Fruit fly (Drosophila melanogaster) whole organism, embryonic: ENCODE measurements around the gene bora.

Experiments
- Atf-2 ChIP-seq: fragments of 200-800 bp; sonication (Bioruptor generic); optimal IDR thresholded peaks from 2 replicates; lab custom pipeline; 2016; ENCODE audit warnings: missing biosample characterization, missing genetic modification characterization
- Awh ChIP-seq: fragments of 200-800 bp; sonication (Bioruptor generic); IDR thresholded peaks from 2 replicates; pipeline ENCODE4, ENCODE4 v1.3.6; 2022; ENCODE audit warnings: missing biosample characterization, missing genetic modification characterization
- Bgb ChIP-seq: fragments of 200-800 bp; sonication (Bioruptor generic); IDR thresholded peaks from 2 replicates; pipeline ENCODE4 v1.3.6; 2022; ENCODE audit warnings: missing biosample characterization, missing genetic modification characterization; ENCODE audit not compliant: partially characterized antibody
- Blimp-1 ChIP-seq: fragments of 200-800 bp; sonication (Bioruptor generic); optimal IDR thresholded peaks from 3 replicates; lab custom pipeline; 2018; ENCODE audit warnings: missing biosample characterization, missing genetic modification characterization, mild to moderate bottlenecking, moderate library complexity, missing genetic modification reagents
- CG10565 ChIP-seq: fragments of 200-800 bp; sonication (Bioruptor generic); optimal IDR thresholded peaks from 3 replicates; lab custom pipeline; 2016; ENCODE audit warnings: missing biosample characterization, mild to moderate bottlenecking, missing genetic modification characterization
- CG11085 ChIP-seq: fragments of 200-800 bp; sonication (Bioruptor generic); IDR thresholded peaks from 2 replicates; pipeline ENCODE4 v1.3.6; 2022; ENCODE audit warnings: missing biosample characterization, missing genetic modification characterization
- CG13424 ChIP-seq: fragments of 200-800 bp; sonication (Bioruptor generic); optimal IDR thresholded peaks from 2 replicates; lab custom pipeline; 2019; ENCODE audit warnings: missing biosample characterization, mild to moderate bottlenecking, missing genetic modification characterization, moderate library complexity
- CG15073 ChIP-seq: fragments of 200-800 bp; sonication (Bioruptor generic); optimal IDR thresholded peaks from 2 replicates; lab custom pipeline; 2016; ENCODE audit warnings: missing biosample characterization, missing genetic modification characterization
- CG17912 ChIP-seq: fragments of 200-800 bp; sonication (Bioruptor generic); optimal IDR thresholded peaks from 2 replicates; lab custom pipeline; 2018; ENCODE audit warnings: missing biosample characterization, mild to moderate bottlenecking, missing genetic modification characterization
- CG31388 ChIP-seq: fragments of 200-800 bp; sonication (Bioruptor generic); optimal IDR thresholded peaks from 2 replicates; lab custom pipeline; 2016; ENCODE audit warnings: missing biosample characterization, missing genetic modification characterization
- CG6175 ChIP-seq: fragments of 200-800 bp; sonication (Bioruptor generic); IDR thresholded peaks from 3 replicates; pipeline ENCODE4 v1.3.6; 2022; ENCODE audit warnings: missing biosample characterization, missing genetic modification characterization
- CG7839 ChIP-seq: fragments of 200-800 bp; sonication (Bioruptor generic); optimal IDR thresholded peaks from 3 replicates; lab custom pipeline; 2018; ENCODE audit warnings: missing biosample characterization, mild to moderate bottlenecking, missing genetic modification characterization, moderate library complexity
- CG8359 ChIP-seq: fragments of 200-800 bp; sonication (Bioruptor generic); optimal IDR thresholded peaks from 2 replicates; lab custom pipeline; 2017; ENCODE audit warnings: missing biosample characterization, mild to moderate bottlenecking, missing genetic modification characterization, borderline replicate concordance
- CrebB ChIP-seq: fragments of 200-800 bp; sonication (Bioruptor generic); optimal IDR thresholded peaks from 3 replicates; lab custom pipeline; 2018; ENCODE audit warnings: missing biosample characterization, mild to moderate bottlenecking, missing genetic modification characterization
- D19A ChIP-seq: fragments of 200-800 bp; optimal IDR thresholded peaks from 3 replicates; lab custom pipeline; 2019; ENCODE audit warnings: missing biosample characterization, mild to moderate bottlenecking, missing genetic modification characterization, moderate library complexity
- Dip2 ChIP-seq: fragments of 200-800 bp; sonication (Bioruptor generic); IDR thresholded peaks from 2 replicates; pipeline ENCODE4 v1.3.6; 2022; ENCODE audit warnings: missing biosample characterization, missing genetic modification characterization
- HLH3B ChIP-seq: fragments of 200-800 bp; sonication (Bioruptor generic); IDR thresholded peaks from 2 replicates; pipeline ENCODE4 v1.3.6; 2022; ENCODE audit warnings: missing biosample characterization, missing genetic modification characterization
- Mes4 ChIP-seq: fragments of 200-800 bp; sonication (Bioruptor generic); optimal IDR thresholded peaks from 2 replicates; lab custom pipeline; 2016; ENCODE audit warnings: missing biosample characterization, missing genetic modification characterization
- Myb ChIP-seq: fragments of 200-800 bp; sonication (Bioruptor generic); optimal IDR thresholded peaks from 2 replicates; lab custom pipeline; 2016; ENCODE audit warnings: missing biosample characterization, missing genetic modification characterization
- Oli ChIP-seq: fragments of 200-800 bp; sonication (Bioruptor generic); optimal IDR thresholded peaks from 2 replicates; lab custom pipeline; 2018; ENCODE audit warnings: missing biosample characterization, mild to moderate bottlenecking, missing genetic modification characterization, moderate library complexity
- Ravus ChIP-seq: fragments of 200-800 bp; sonication (Bioruptor generic); IDR thresholded peaks from 2 replicates; pipeline ENCODE4 v1.3.6; 2022; ENCODE audit warnings: missing biosample characterization, missing genetic modification characterization
- Rx ChIP-seq: fragments of 200-800 bp; sonication (Bioruptor generic); IDR thresholded peaks from 2 replicates; pipeline ENCODE4 v1.3.6; 2022; ENCODE audit warnings: missing biosample characterization, missing genetic modification characterization
- Ssrp ChIP-seq: fragments of 200-800 bp; sonication (Bioruptor generic); optimal IDR thresholded peaks from 2 replicates; lab custom pipeline; 2018; ENCODE audit warnings: missing biosample characterization, mild to moderate bottlenecking, missing genetic modification characterization, moderate library complexity
- TFAM ChIP-seq: fragments of 200-800 bp; sonication (Bioruptor generic); optimal IDR thresholded peaks from 2 replicates; lab custom pipeline; 2017; ENCODE audit warnings: missing biosample characterization, missing genetic modification characterization, inconsistent platforms
- Xbp1 ChIP-seq: fragments of 200-800 bp; sonication (Bioruptor generic); optimal IDR thresholded peaks from 3 replicates; lab custom pipeline; 2016; ENCODE audit warnings: missing biosample characterization, mild to moderate bottlenecking, missing genetic modification characterization
- ap ChIP-seq: fragments of 200-800 bp; sonication (Bioruptor generic); IDR thresholded peaks from 2 replicates; pipeline ENCODE4 v1.3.6; 2022; ENCODE audit warnings: missing biosample characterization, missing genetic modification characterization
- ase ChIP-seq: fragments of 200-800 bp; sonication (Bioruptor generic); IDR thresholded peaks from 3 replicates; pipeline ENCODE4 v1.3.6; 2022; ENCODE audit warnings: missing biosample characterization, missing genetic modification characterization
- btn ChIP-seq: fragments of 200-800 bp; sonication (Bioruptor generic); optimal IDR thresholded peaks from 2 replicates; lab custom pipeline; 2016; ENCODE audit warnings: missing biosample characterization, missing genetic modification characterization
- croc ChIP-seq: fragments of 200-800 bp; sonication (Bioruptor generic); conservative IDR thresholded peaks from 3 replicates; pipeline ENCODE4 v1.3.6; 2022; ENCODE audit warnings: missing biosample characterization, missing genetic modification characterization
- danr ChIP-seq: fragments of 200-800 bp; sonication (Bioruptor generic); IDR thresholded peaks from 2 replicates; pipeline ENCODE4 v1.3.6; 2022; ENCODE audit warnings: missing biosample characterization, missing genetic modification characterization
- esg ChIP-seq: fragments of 200-800 bp; sonication (Bioruptor generic); conservative IDR thresholded peaks from 2 replicates; pipeline ENCODE4 v1.3.6; 2022; ENCODE audit warnings: missing biosample characterization, missing genetic modification characterization
- gsb-n ChIP-seq: fragments of 200-800 bp; sonication (Bioruptor generic); optimal IDR thresholded peaks from 3 replicates; lab custom pipeline; 2018; ENCODE audit warnings: missing biosample characterization, mild to moderate bottlenecking, missing genetic modification characterization
- hb ChIP-seq: fragments of 200-800 bp; sonication (Bioruptor generic); IDR thresholded peaks from 3 replicates; pipeline ENCODE4 v1.3.6; 2022; ENCODE audit warnings: missing biosample characterization, missing genetic modification characterization; ENCODE audit not compliant: partially characterized antibody
- hbn ChIP-seq: fragments of 200-800 bp; sonication (Bioruptor generic); IDR thresholded peaks from 2 replicates; pipeline ENCODE4 v1.3.6; 2022; ENCODE audit warnings: missing biosample characterization, missing genetic modification characterization; ENCODE audit not compliant: partially characterized antibody
- ken ChIP-seq: fragments of 200-800 bp; sonication (Bioruptor generic); IDR thresholded peaks from 3 replicates; pipeline ENCODE4 v1.3.6; 2022; ENCODE audit warnings: missing biosample characterization, missing genetic modification characterization
- lmd ChIP-seq: fragments of 200-800 bp; sonication (Bioruptor generic); IDR thresholded peaks from 2 replicates; pipeline ENCODE4 v1.3.6; 2022; ENCODE audit warnings: missing biosample characterization, missing genetic modification characterization
- mirr ChIP-seq: fragments of 200-800 bp; sonication (Bioruptor generic); optimal IDR thresholded peaks from 3 replicates; lab custom pipeline; 2018; ENCODE audit warnings: missing biosample characterization, mild to moderate bottlenecking, missing genetic modification characterization
- nerfin-2 ChIP-seq: fragments of 200-800 bp; sonication (Bioruptor generic); IDR thresholded peaks from 2 replicates; pipeline ENCODE4 v1.3.6; 2022; ENCODE audit warnings: missing biosample characterization, missing genetic modification characterization; ENCODE audit not compliant: partially characterized antibody
- oc ChIP-seq: fragments of 200-800 bp; sonication (Bioruptor generic); optimal IDR thresholded peaks from 2 replicates; lab custom pipeline; 2018; ENCODE audit warnings: missing biosample characterization, mild to moderate bottlenecking, missing genetic modification characterization, moderate library complexity
- onecut ChIP-seq: fragments of 200-800 bp; sonication (Bioruptor generic); IDR thresholded peaks from 2 replicates; pipeline ENCODE4 v1.3.6; 2022; ENCODE audit warnings: missing biosample characterization, missing genetic modification characterization
- phol ChIP-seq: fragments of 200-800 bp; sonication (Bioruptor generic); optimal IDR thresholded peaks from 3 replicates; lab custom pipeline; 2018; ENCODE audit warnings: missing biosample characterization, mild to moderate bottlenecking, missing genetic modification characterization, moderate library complexity
- ro ChIP-seq: fragments of 200-800 bp; sonication (Bioruptor generic); IDR thresholded peaks from 2 replicates; pipeline ENCODE4 v1.3.6; 2022; ENCODE audit warnings: missing biosample characterization, missing genetic modification characterization
- run ChIP-seq: fragments of 200-800 bp; sonication (Bioruptor generic); optimal IDR thresholded peaks from 3 replicates; lab custom pipeline; 2018; ENCODE audit warnings: missing biosample characterization, mild to moderate bottlenecking, missing genetic modification characterization
- sc ChIP-seq, 3 experiments: fragments of >200 bp in 2 of 3; fragments of 200-800 bp in 1 of 3; sonication (Bioruptor generic) in 1 of 3; optimal IDR thresholded peaks; 2 replicates in 2 of 3; 3 replicates in 1 of 3; lab custom pipeline; 2017; ENCODE audit warnings: mild to moderate bottlenecking in 1 of 3, missing biosample characterization in 1 of 3, missing genetic modification characterization in 1 of 3, missing genetic modification reagents in 1 of 3
- sqz ChIP-seq: fragments of 200-800 bp; sonication (Bioruptor generic); optimal IDR thresholded peaks from 3 replicates; lab custom pipeline; 2018; ENCODE audit warnings: missing biosample characterization, mild to moderate bottlenecking, missing genetic modification characterization
- sug ChIP-seq: fragments of 200-800 bp; optimal IDR thresholded peaks from 2 replicates; lab custom pipeline; 2019; ENCODE audit warnings: missing biosample characterization, mild to moderate bottlenecking, missing genetic modification characterization, moderate library complexity
- tin ChIP-seq: fragments of 200-800 bp; sonication (Bioruptor generic); optimal IDR thresholded peaks from 3 replicates; lab custom pipeline; 2016; ENCODE audit warnings: missing biosample characterization, missing genetic modification characterization
- ttk ChIP-seq: fragments of 200-800 bp; sonication (Bioruptor generic); IDR thresholded peaks from 2 replicates; pipeline ENCODE4 v2.1.2; 2022; ENCODE audit warnings: missing biosample characterization, missing genetic modification characterization
- wor ChIP-seq: fragments of 200-800 bp; sonication (Bioruptor generic); IDR thresholded peaks from 2 replicates; pipeline ENCODE4 v1.3.6; 2022; ENCODE audit warnings: missing biosample characterization, missing genetic modification characterization

bora gene

dm6 chr3L:18620988-18621734 is 1.3 kb upstream of the bora start (continued):
- peak; percentile 45 for TF ChIP-seq Ssrp (tag; lab: Kevin White, UChicago)
- TF ChIP-seq Atf-2 (GFP tag; lab: Kevin White, UChicago) = no peak
- TF ChIP-seq danr (GFP tag; lab: Robert Waterston, UW) = no peak
- no peak for TF ChIP-seq ro
- no peak for TF ChIP-seq ase (GFP tag; lab: Robert Waterston, UW)
- peak; percentile 41; the same call in 1 of the 2 replicates for TF ChIP-seq ttk
- no peak for TF ChIP-seq CG10565 (GFP tag; lab: Kevin White, UChicago)
- no peak for TF ChIP-seq croc (GFP tag; lab: Robert Waterston, UW)
- peak; percentile 59 for TF ChIP-seq Blimp-1
- TF ChIP-seq CG11085 = no peak
- peak; percentile 60; the same call in 2 of the 3 replicates for TF ChIP-seq ken (GFP tag; lab: Robert Waterston, UW)
- no peak for TF ChIP-seq Rx
- no peak for TF ChIP-seq CG17912 (GFP tag; lab: Kevin White, UChicago)
- TF ChIP-seq mirr (GFP tag; lab: Kevin White, UChicago) = peak; percentile 41
- TF ChIP-seq Awh = peak; percentile 32; the same call in 1 of the 2 replicates
- peak; percentile 27 for TF ChIP-seq Oli
- TF ChIP-seq CG6175 (GFP tag; lab: Robert Waterston, UW) = 0 out of 3 replicates have a peak, but pooled peaks have one; percentile 14
- TF ChIP-seq btn (GFP tag; lab: Kevin White, UChicago) = no peak
- TF ChIP-seq Dip2 = no peak
- no peak for TF ChIP-seq Ravus (GFP tag; lab: Robert Waterston, UW)
- no peak for TF ChIP-seq CG15073 (GFP tag; lab: Kevin White, UChicago)
- TF ChIP-seq CrebB (tag; lab: Kevin White, UChicago) = peak; percentile 46
- TF ChIP-seq Xbp1 (GFP tag; lab: Kevin White, UChicago) = peak; percentile 50
- peak; percentile 4 for TF ChIP-seq Myb (GFP tag; lab: Kevin White, UChicago)
- peak; percentile 47 for TF ChIP-seq phol (tag; lab: Kevin White, UChicago)
- no peak for TF ChIP-seq sc (optimal IDR thresholded peaks at IDR 0.05; lab: Kevin White, UChicago)
- TF ChIP-seq sc (GFP tag; optimal IDR thresholded peaks at IDR 0.05; lab: Kevin White, UChicago) = peak; percentile 3
- peak; percentile 33; the same call in 1 of the 2 replicates for TF ChIP-seq esg (GFP tag; lab: Robert Waterston, UW)
- TF ChIP-seq run (tag; lab: Kevin White, UChicago) = no peak
- TF ChIP-seq HLH3B = no peak
- no peak for TF ChIP-seq nerfin-2
- TF ChIP-seq tin (GFP tag; lab: Kevin White, UChicago) = peak; percentile 1
- peak; percentile 45 for TF ChIP-seq CG7839 (tag; lab: Kevin White, UChicago)
- TF ChIP-seq hbn (GFP tag; lab: Robert Waterston, UW) = peak; percentile 70
- peak; percentile 49 for TF ChIP-seq onecut
- peak; percentile 41; the same call in 1 of the 2 replicates for TF ChIP-seq ap (GFP tag; lab: Robert Waterston, UW)
- peak; percentile 32 for TF ChIP-seq oc (tag; lab: Kevin White, UChicago)
- TF ChIP-seq lmd (GFP tag; lab: Robert Waterston, UW) = peak; percentile 29; the same call in 1 of the 2 replicates
- peak; percentile 72 for TF ChIP-seq sug (tag; lab: Kevin White, UChicago)
- peak; percentile 10 for TF ChIP-seq CG13424 (tag; lab: Kevin White, UChicago)
- TF ChIP-seq Bgb (GFP tag; lab: Robert Waterston, UW) = peak; percentile 74
- TF ChIP-seq TFAM (GFP tag; lab: Kevin White, UChicago) = no peak
- TF ChIP-seq hb (GFP tag; lab: Robert Waterston, UW) = no peak
- TF ChIP-seq Mes4 (GFP tag; lab: Kevin White, UChicago) = no peak
- TF ChIP-seq D19A = peak; percentile 59
- no peak for TF ChIP-seq sqz (GFP tag; lab: Kevin White, UChicago)
- no peak for TF ChIP-seq CG31388 (GFP tag; lab: Kevin White, UChicago)
- no peak for TF ChIP-seq wor (GFP tag; lab: Robert Waterston, UW)
- peak; percentile 56 for TF ChIP-seq gsb-n (tag; lab: Kevin White, UChicago)
- TF ChIP-seq CG8359 (GFP tag; lab: Kevin White, UChicago) = no peak
